Fruit fly (Drosophila melanogaster) whole organism, embryonic: ENCODE measurements around the gene ebi.

Experiments used
- Aef1 ChIP-seq: fragments of 200-800 bp; sonication (Bioruptor generic); IDR thresholded peaks from 3 replicates; pipeline ENCODE4 v1.3.6; 2022; ENCODE audit warnings: missing biosample characterization, missing genetic modification characterization
- Awh ChIP-seq: fragments of 200-800 bp; sonication (Bioruptor generic); IDR thresholded peaks from 2 replicates; pipeline ENCODE4, ENCODE4 v1.3.6; 2022; ENCODE audit warnings: missing biosample characterization, missing genetic modification characterization
- CG11504 ChIP-seq: fragments of 200-800 bp; sonication (Bioruptor generic); optimal IDR thresholded peaks from 3 replicates; lab custom pipeline; 2019; ENCODE audit warnings: missing biosample characterization, mild to moderate bottlenecking, missing genetic modification characterization, moderate library complexity
- CG12769 ChIP-seq: fragments of 200-800 bp; sonication (Bioruptor generic); optimal IDR thresholded peaks from 2 replicates; lab custom pipeline; 2019; ENCODE audit warnings: missing biosample characterization, mild to moderate bottlenecking, missing genetic modification characterization, moderate library complexity
- CG13287 ChIP-seq: fragments of 200-800 bp; sonication (Bioruptor generic); IDR thresholded peaks from 2 replicates; pipeline ENCODE4 v1.3.6; 2022; ENCODE audit warnings: missing biosample characterization, missing genetic modification characterization; ENCODE audit not compliant: partially characterized antibody
- CG14860 ChIP-seq: fragments of 200-800 bp; sonication (Bioruptor generic); IDR thresholded peaks from 3 replicates; pipeline ENCODE4 v1.3.6; 2022; ENCODE audit warnings: missing biosample characterization, missing genetic modification characterization; ENCODE audit not compliant: partially characterized antibody
- CG16779 ChIP-seq: fragments of 200-800 bp; sonication (Bioruptor generic); IDR thresholded peaks from 2 replicates; pipeline ENCODE4 v1.3.6; 2022; ENCODE audit warnings: missing biosample characterization, missing genetic modification characterization
- CG17568 ChIP-seq: fragments of 200-800 bp; sonication (Bioruptor generic); optimal IDR thresholded peaks from 2 replicates; lab custom pipeline; 2018; ENCODE audit warnings: missing biosample characterization, mild to moderate bottlenecking, missing genetic modification characterization, moderate library complexity
- CG17829 ChIP-seq: fragments of 200-800 bp; optimal IDR thresholded peaks from 2 replicates; lab custom pipeline; 2019; ENCODE audit warnings: missing biosample characterization, mild to moderate bottlenecking, missing genetic modification characterization, moderate library complexity
- CG32532 ChIP-seq: fragments of 200-800 bp; sonication (Bioruptor generic); IDR thresholded peaks from 2 replicates; pipeline ENCODE4 v1.3.6; 2022; ENCODE audit warnings: missing biosample characterization, missing genetic modification characterization
- CG32767 ChIP-seq: fragments of 200-800 bp; sonication (Bioruptor generic); IDR thresholded peaks from 2 replicates; pipeline ENCODE4 v1.3.6; 2022; ENCODE audit warnings: missing biosample characterization, missing genetic modification characterization
- CG33213 ChIP-seq: fragments of 200-800 bp; sonication (Bioruptor generic); optimal IDR thresholded peaks from 3 replicates; lab custom pipeline; 2016; ENCODE audit warnings: missing biosample characterization, missing genetic modification characterization
- CG4424 ChIP-seq: fragments of 200-800 bp; sonication (Bioruptor generic); optimal IDR thresholded peaks from 3 replicates; lab custom pipeline; 2016; ENCODE audit warnings: missing biosample characterization, missing genetic modification characterization
- CG5180 ChIP-seq: fragments of 200-800 bp; sonication (Bioruptor generic); optimal IDR thresholded peaks from 3 replicates; lab custom pipeline; 2017; ENCODE audit warnings: missing biosample characterization, missing genetic modification characterization, mild to moderate bottlenecking, moderate library complexity, missing genetic modification reagents
- CG6765 ChIP-seq: fragments of 200-800 bp; sonication (Bioruptor generic); optimal IDR thresholded peaks from 3 replicates; lab custom pipeline; 2017; ENCODE audit warnings: missing biosample characterization, mild to moderate bottlenecking, missing genetic modification characterization
- CG9215 ChIP-seq: fragments of 200-800 bp; sonication (Bioruptor generic); IDR thresholded peaks from 2 replicates; pipeline ENCODE4 v1.3.6; 2022; ENCODE audit warnings: missing biosample characterization, missing genetic modification characterization
- CG9932 ChIP-seq: fragments of 200-800 bp; sonication (Bioruptor generic); IDR thresholded peaks from 2 replicates; pipeline ENCODE4 v1.3.6; 2022; ENCODE audit warnings: missing biosample characterization, missing genetic modification characterization
- CTCF ChIP-seq: fragments of 200-800 bp; sonication (Bioruptor generic); optimal IDR thresholded peaks from 2 replicates; lab custom pipeline; 2017; ENCODE audit warnings: missing biosample characterization, mild to moderate bottlenecking, missing genetic modification characterization, moderate library complexity
- D ChIP-seq, 2 experiments: fragments of 200-800 bp in 1 of 2; fragments of >200 bp in 1 of 2; sonication (Bioruptor generic) in 1 of 2; optimal IDR thresholded peaks; 2 replicates in 1 of 2; 3 replicates in 1 of 2; lab custom pipeline; 2017; ENCODE audit warnings: mild to moderate bottlenecking in 1 of 2, missing biosample characterization in 1 of 2, missing genetic modification characterization in 1 of 2, missing genetic modification reagents in 1 of 2
- Deaf1 ChIP-seq: fragments of 200-800 bp; optimal IDR thresholded peaks from 3 replicates; lab custom pipeline; 2019; ENCODE audit warnings: missing biosample characterization, mild to moderate bottlenecking, missing genetic modification characterization, moderate library complexity
- Fer1 ChIP-seq: fragments of 200-800 bp; sonication (Bioruptor generic); optimal IDR thresholded peaks from 2 replicates; lab custom pipeline; 2017; ENCODE audit warnings: missing biosample characterization, mild to moderate bottlenecking, missing genetic modification characterization
- Fer2 ChIP-seq: fragments of 200-800 bp; sonication (Bioruptor generic); optimal IDR thresholded peaks from 2 replicates; lab custom pipeline; 2018; ENCODE audit warnings: missing biosample characterization, mild to moderate bottlenecking, missing genetic modification characterization, moderate library complexity
- HmgD ChIP-seq: fragments of 200-800 bp; sonication (Bioruptor generic); optimal IDR thresholded peaks from 3 replicates; lab custom pipeline; 2016; ENCODE audit warnings: missing biosample characterization, missing genetic modification characterization
- Rfx ChIP-seq: fragments of 200-800 bp; sonication (Bioruptor generic); IDR thresholded peaks from 2 replicates; pipeline ENCODE4 v1.3.6; 2022; ENCODE audit warnings: missing biosample characterization, missing genetic modification characterization
- Sox102F ChIP-seq: fragments of 200-800 bp; sonication (Bioruptor generic); optimal IDR thresholded peaks from 2 replicates; lab custom pipeline; 2018; ENCODE audit warnings: missing biosample characterization, mild to moderate bottlenecking, missing genetic modification characterization, moderate library complexity
- Trl ChIP-seq, 3 experiments: fragments of >200 bp in 2 of 3; fragments of 200-800 bp in 1 of 3; sonication (Bioruptor generic) in 1 of 3; optimal IDR thresholded peaks; 2 replicates in 1 of 3; 3 replicates in 2 of 3; lab custom pipeline; 2016 to 2017; ENCODE audit warnings: missing biosample characterization in 1 of 3, missing genetic modification characterization in 1 of 3
- Vsx1 ChIP-seq: fragments of 200-800 bp; sonication (Bioruptor generic); optimal IDR thresholded peaks from 2 replicates; lab custom pipeline; 2017; ENCODE audit warnings: missing biosample characterization, mild to moderate bottlenecking, missing genetic modification characterization, missing genetic modification reagents
- abd-A ChIP-seq: fragments of 200-800 bp; sonication (Bioruptor generic); optimal IDR thresholded peaks from 3 replicates; lab custom pipeline; 2019; ENCODE audit warnings: missing biosample characterization, mild to moderate bottlenecking, missing genetic modification characterization, moderate library complexity
- bcd ChIP-seq: fragments of 200-800 bp; sonication (Bioruptor generic); optimal IDR thresholded peaks from 2 replicates; lab custom pipeline; 2017; ENCODE audit warnings: missing biosample characterization, mild to moderate bottlenecking, missing genetic modification characterization
- chinmo ChIP-seq: fragments of 200-800 bp; sonication (Bioruptor generic); IDR thresholded peaks from 4 replicates; pipeline ENCODE4 v1.3.6; 2022; ENCODE audit warnings: missing biosample characterization, missing genetic modification characterization; ENCODE audit not compliant: partially characterized antibody
- lbe ChIP-seq: fragments of 200-800 bp; sonication (Bioruptor generic); optimal IDR thresholded peaks from 2 replicates; lab custom pipeline; 2016; ENCODE audit warnings: missing biosample characterization, mild to moderate bottlenecking, missing genetic modification characterization
- lov ChIP-seq, 2 experiments: fragments of 200-800 bp in 1 of 2; fragments of >200 bp in 1 of 2; sonication (Bioruptor generic) in 1 of 2; IDR thresholded peaks in 1 of 2; optimal IDR thresholded peaks in 1 of 2; 2 replicates in 1 of 2; 3 replicates in 1 of 2; pipeline versions ENCODE4 v1.3.6 to Lab custom; 2017 to 2022; ENCODE audit warnings: missing biosample characterization in 1 of 2, missing genetic modification characterization in 1 of 2
- oc ChIP-seq: fragments of 200-800 bp; sonication (Bioruptor generic); optimal IDR thresholded peaks from 2 replicates; lab custom pipeline; 2018; ENCODE audit warnings: missing biosample characterization, mild to moderate bottlenecking, missing genetic modification characterization, moderate library complexity
- onecut ChIP-seq: fragments of 200-800 bp; sonication (Bioruptor generic); IDR thresholded peaks from 2 replicates; pipeline ENCODE4 v1.3.6; 2022; ENCODE audit warnings: missing biosample characterization, missing genetic modification characterization
- otp ChIP-seq: fragments of 200-800 bp; sonication (Bioruptor generic); IDR thresholded peaks from 3 replicates; pipeline ENCODE4, ENCODE4 v1.3.6; 2022; ENCODE audit warnings: missing biosample characterization, missing genetic modification characterization
- pho ChIP-seq: fragments of 200-800 bp; sonication (Bioruptor generic); optimal IDR thresholded peaks from 2 replicates; lab custom pipeline; 2016; ENCODE audit warnings: missing biosample characterization, missing genetic modification characterization
- pita ChIP-seq: fragments of 200-800 bp; sonication (Bioruptor generic); optimal IDR thresholded peaks from 2 replicates; lab custom pipeline; 2017; ENCODE audit warnings: missing biosample characterization, mild to moderate bottlenecking, missing genetic modification characterization
- repo ChIP-seq: fragments of 200-800 bp; sonication (Bioruptor generic); optimal IDR thresholded peaks from 2 replicates; lab custom pipeline; 2016; ENCODE audit warnings: missing biosample characterization, missing genetic modification characterization
- salm ChIP-seq: fragments of 200-800 bp; sonication (Bioruptor generic); optimal IDR thresholded peaks from 2 replicates; lab custom pipeline; 2018; ENCODE audit warnings: missing biosample characterization, mild to moderate bottlenecking, missing genetic modification characterization
- sens ChIP-seq: fragments of 200-800 bp; sonication (Bioruptor generic); peaks from one replicate; lab custom pipeline; 2016; ENCODE audit warnings: missing biosample characterization, missing genetic modification characterization
- sima ChIP-seq: fragments of 200-800 bp; sonication (Bioruptor generic); optimal IDR thresholded peaks from 2 replicates; lab custom pipeline; 2016; ENCODE audit warnings: missing biosample characterization, missing genetic modification characterization
- sisA ChIP-seq: fragments of 200-800 bp; sonication (Bioruptor generic); IDR thresholded peaks from 2 replicates; pipeline ENCODE4 v1.3.6; 2022; ENCODE audit warnings: missing biosample characterization, missing genetic modification characterization
- unpg ChIP-seq: fragments of 200-800 bp; sonication (Bioruptor generic); optimal IDR thresholded peaks from 3 replicates; lab custom pipeline; 2018; ENCODE audit warnings: missing biosample characterization, mild to moderate bottlenecking, missing genetic modification characterization, moderate library complexity
- usp ChIP-seq: fragments of >200 bp; optimal IDR thresholded peaks from 2 replicates; lab custom pipeline; 2017; ENCODE audit warnings: missing biosample characterization, missing genetic modification characterization
- vvl ChIP-seq: fragments of 200-800 bp; sonication (Bioruptor generic); IDR thresholded peaks from 2 replicates; pipeline ENCODE4 v1.3.6; 2022; ENCODE audit warnings: missing biosample characterization, missing genetic modification characterization
- zfh1 ChIP-seq: fragments of 200-800 bp; sonication (Bioruptor generic); IDR thresholded peaks from 3 replicates; pipeline ENCODE4 v1.3.6; 2022; ENCODE audit warnings: missing biosample characterization, missing genetic modification characterization

Gene ebi

dm6 chr2L:392529-392928, 22.3 kb upstream of the ebi start:
- TF ChIP-seq oc (tag; lab: Kevin White, UChicago) (peak; percentile 92), Awh (GFP tag; lab: Robert Waterston, UW) (peak; percentile 99), abd-A (peak; percentile 72), D (optimal IDR thresholded peaks at IDR 0.05; lab: Kevin White, UChicago) (no peak), D (GFP tag; optimal IDR thresholded peaks at IDR 0.05; lab: Kevin White, UChicago) (no peak), vvl (GFP tag; lab: Robert Waterston, UW) (peak; percentile 85), otp (GFP tag; lab: Robert Waterston, UW) (peak; percentile 59; the same call in 1 of the 3 replicates), CG12769 (tag; lab: Kevin White, UChicago) (peak; percentile 63), CG13287 (GFP tag; lab: Robert Waterston, UW) (no peak), Vsx1 (GFP tag; lab: Kevin White, UChicago) (peak; percentile 68)

- TF ChIP-seq bcd (GFP tag; lab: Kevin White, UChicago), result no peak
- no peak for TF ChIP-seq CG9215 (GFP tag; lab: Robert Waterston, UW)
- no peak for TF ChIP-seq unpg (GFP tag; lab: Kevin White, UChicago)
- TF ChIP-seq CTCF (GFP tag; lab: Kevin White, UChicago), result peak; percentile 90
- TF ChIP-seq Rfx, result 0 out of 2 replicates have a peak, but pooled peaks have one; percentile 13
- TF ChIP-seq zfh1 (GFP tag; lab: Robert Waterston, UW), result 0 out of 3 replicates have a peak, but pooled peaks have one; percentile 23
- no peak for TF ChIP-seq CG17829 (tag; lab: Kevin White, UChicago)
- TF ChIP-seq Deaf1 (tag; lab: Kevin White, UChicago), result peak; percentile 31
- TF ChIP-seq CG32767 (GFP tag; lab: Robert Waterston, UW), result no peak
- no peak for TF ChIP-seq lbe (GFP tag; lab: Kevin White, UChicago)
- TF ChIP-seq CG14860 (GFP tag; lab: Robert Waterston, UW), result no peak
- TF ChIP-seq abd-A, result peak; percentile 84
- no peak for TF ChIP-seq CG32532
- no peak for TF ChIP-seq Sox102F
- TF ChIP-seq pita (GFP tag; lab: Kevin White, UChicago), result no peak
- no peak for TF ChIP-seq CG11504
- peak; percentile 96 for TF ChIP-seq CG5180
Measured at dm6 chr2L:395366-396117, 19.3 kb upstream of the ebi start.

- TF ChIP-seq chinmo (GFP tag; lab: Robert Waterston, UW), result 0 out of 4 replicates have a peak, but pooled peaks have one; percentile 4
- no peak for TF ChIP-seq Fer1 (GFP tag; lab: Kevin White, UChicago)
- no peak for TF ChIP-seq CG32532
- TF ChIP-seq CG4424, result no peak
- TF ChIP-seq sima, result no peak
- TF ChIP-seq Rfx, result no peak
- TF ChIP-seq sisA (GFP tag; lab: Robert Waterston, UW), result no peak
- no peak for TF ChIP-seq Fer2 (tag; lab: Kevin White, UChicago)
- TF ChIP-seq salm (tag; lab: Kevin White, UChicago), result no peak
- no peak for TF ChIP-seq repo
- no peak for TF ChIP-seq CG9932 (GFP tag; lab: Robert Waterston, UW)
- TF ChIP-seq Aef1 (GFP tag; lab: Robert Waterston, UW), result no peak
- no peak for TF ChIP-seq pho (GFP tag; lab: Kevin White, UChicago)
- no peak for TF ChIP-seq HmgD
- TF ChIP-seq CG33213 (GFP tag; lab: Kevin White, UChicago), result no peak
- TF ChIP-seq CG16779 (GFP tag; lab: Robert Waterston, UW), result no peak
- TF ChIP-seq usp, result no peak
- TF ChIP-seq sens, result peak; percentile 35
- no peak for TF ChIP-seq lov (optimal IDR thresholded peaks at IDR 0.05; lab: Kevin White, UChicago)
- TF ChIP-seq lov (GFP tag; IDR thresholded peaks at IDR 0.05; lab: Robert Waterston, UW), result no peak
- TF ChIP-seq CG17568 (GFP tag; lab: Kevin White, UChicago), result no peak
- no peak for TF ChIP-seq CG6765 (GFP tag; lab: Kevin White, UChicago)
- TF ChIP-seq Trl (optimal IDR thresholded peaks at IDR 0.05; lab: Kevin White, UChicago), result peak in 1 of 2 experiments; percentile 29
- TF ChIP-seq Trl (GFP tag; optimal IDR thresholded peaks at IDR 0.05; lab: Kevin White, UChicago), result no peak
- no peak for TF ChIP-seq onecut (GFP tag; lab: Robert Waterston, UW)
- TF ChIP-seq CG12769 (tag; lab: Kevin White, UChicago), result peak; percentile 21
Measured at dm6 chr2L:402098-402497, 12.8 kb upstream of the ebi start, which contains the start of gene CG4213. Gene CG4213, minus strand, starts transcription at chr2L:402198.
